Worm (Caenorhabditis elegans): ENCODE data around the gene cest-34.

cest-34 gene

ce11 chrV:6694668-6695067 lies 18.1 kb downstream of the cest-34 start, which contains the start of gene W02F12.8:
Gene W02F12.8 (minus strand): TSS chrV:6694768.
- peak; percentile 8 for TF ChIP-seq blmp-1 (tag; optimal IDR thresholded peaks at IDR 0.05)
- TF ChIP-seq nhr-28 (tag; optimal IDR thresholded peaks at IDR 0.05), result no peak

- TF ChIP-seq ceh-88 (GFP tag; IDR thresholded peaks at IDR 0.05) (no peak), ces-1 (GFP tag; optimal IDR thresholded peaks at IDR 0.05) (no peak), isw-1 (GFP tag; IDR thresholded peaks at IDR 0.05) (no peak), blmp-1 (tag; optimal IDR thresholded peaks at IDR 0.05) (peak; percentile 18), skn-1 (tag; optimal IDR thresholded peaks at IDR 0.05) (no peak), lin-39 (tag; optimal IDR thresholded peaks at IDR 0.05) (no peak), ztf-11 (tag; optimal IDR thresholded peaks at IDR 0.05) (no peak)
Measured at ce11 chrV:6697552-6697951, 21.0 kb downstream of the cest-34 start, which contains the start of gene W02F12.2. Gene W02F12.2 (minus strand): TSS chrV:6697652.

ce11 chrV:6699021-6699420 lies 22.4 kb downstream of the cest-34 start:
- no peak for TF ChIP-seq lsy-2 (tag; optimal IDR thresholded peaks at IDR 0.05)
- no peak for TF ChIP-seq dsc-1 (tag; optimal IDR thresholded peaks at IDR 0.05)
- no peak for TF ChIP-seq aha-1 (tag; optimal IDR thresholded peaks at IDR 0.05)
- no peak for TF ChIP-seq egl-13 (tag; optimal IDR thresholded peaks at IDR 0.05)
- TF ChIP-seq unc-30 (tag; optimal IDR thresholded peaks at IDR 0.05), result no peak
- TF ChIP-seq ces-1 (GFP tag; optimal IDR thresholded peaks at IDR 0.05), result no peak
- TF ChIP-seq nhr-28 (tag; optimal IDR thresholded peaks at IDR 0.05), result no peak
- TF ChIP-seq nhr-19 (GFP tag; conservative IDR thresholded peaks at IDR 0.05), result no peak
- peak; percentile 18 for TF ChIP-seq nhr-20 (tag; optimal IDR thresholded peaks at IDR 0.05)
- TF ChIP-seq nhr-76 (tag; optimal IDR thresholded peaks at IDR 0.05), result no peak
- TF ChIP-seq tlp-1 (tag; optimal IDR thresholded peaks at IDR 0.05), result no peak
- TF ChIP-seq lin-13 (GFP tag; optimal IDR thresholded peaks at IDR 0.05), result no peak
- peak; percentile 25 for TF ChIP-seq nhr-85 (tag)
- TF ChIP-seq ceh-63 (GFP tag; optimal IDR thresholded peaks at IDR 0.05), result no peak
- no peak for TF ChIP-seq tbx-2 (tag; optimal IDR thresholded peaks at IDR 0.05)

- no peak for TF ChIP-seq tlp-1 (tag; optimal IDR thresholded peaks at IDR 0.05)
- peak; percentile 91 for TF ChIP-seq blmp-1 (tag; optimal IDR thresholded peaks at IDR 0.05)
Measured at ce11 chrV:6699833-6700232, 23.2 kb downstream of the cest-34 start.

- TF ChIP-seq nhr-76 (tag; optimal IDR thresholded peaks at IDR 0.05) (no peak), ces-1 (GFP tag; optimal IDR thresholded peaks at IDR 0.05) (no peak)
Measured at ce11 chrV:6702692-6703091, 26.1 kb downstream of the cest-34 start, which contains the start of gene era-1. Gene era-1 (plus strand): TSS chrV:6703057.

- TF ChIP-seq ets-5 (GFP tag; IDR thresholded peaks at IDR 0.05) (no peak), pag-3 (tag; optimal IDR thresholded peaks at IDR 0.05; ENCODE audit: borderline replicate concordance, insufficient read depth) (no peak), efl-1 (optimal IDR thresholded peaks at IDR 0.05) (no peak), efl-1 (GFP tag; optimal IDR thresholded peaks at IDR 0.05 in 1 of 2) (no peak), lin-35 (GFP tag; optimal IDR thresholded peaks at IDR 0.05) (no peak), isw-1 (GFP tag; IDR thresholded peaks at IDR 0.05) (no peak), aly-2 (tag; optimal IDR thresholded peaks at IDR 0.05) (no peak), snu-23 (GFP tag; optimal IDR thresholded peaks at IDR 0.05) (no peak), nhr-90 (tag; optimal IDR thresholded peaks at IDR 0.05; ENCODE audit: poor library complexity) (no peak), fkh-4 (tag; optimal IDR thresholded peaks at IDR 0.05; ENCODE audit: borderline replicate concordance) (no peak), C34B4.2 (tag; optimal IDR thresholded peaks at IDR 0.05) (no peak), unc-62 (GFP tag; optimal IDR thresholded peaks at IDR 0.05) (no peak), lin-15B (tag; optimal IDR thresholded peaks at IDR 0.05) (no peak), xbp-1 (tag; optimal IDR thresholded peaks at IDR 0.05) (no peak), zip-4 (GFP tag; optimal IDR thresholded peaks at IDR 0.05) (no peak), hpl-2 (GFP tag; optimal IDR thresholded peaks at IDR 0.05) (no peak), elt-3 (tag; optimal IDR thresholded peaks at IDR 0.05) (no peak), ceh-88 (GFP tag; IDR thresholded peaks at IDR 0.05) (no peak), dpl-1 (GFP tag; optimal IDR thresholded peaks at IDR 0.05) (no peak), fkh-8 (tag; optimal IDR thresholded peaks at IDR 0.05) (no peak), nhr-28 (tag; optimal IDR thresholded peaks at IDR 0.05) (no peak)
Measured at ce11 chrV:6704482-6704881, 27.9 kb downstream of the cest-34 start.
